Fruit fly (Drosophila melanogaster): ENCODE data around the gene CG17597.
A peak's percentile ranks its signal among the peaks of the same experiment; 100 is the strongest.

Gene CG17597

DNA sequence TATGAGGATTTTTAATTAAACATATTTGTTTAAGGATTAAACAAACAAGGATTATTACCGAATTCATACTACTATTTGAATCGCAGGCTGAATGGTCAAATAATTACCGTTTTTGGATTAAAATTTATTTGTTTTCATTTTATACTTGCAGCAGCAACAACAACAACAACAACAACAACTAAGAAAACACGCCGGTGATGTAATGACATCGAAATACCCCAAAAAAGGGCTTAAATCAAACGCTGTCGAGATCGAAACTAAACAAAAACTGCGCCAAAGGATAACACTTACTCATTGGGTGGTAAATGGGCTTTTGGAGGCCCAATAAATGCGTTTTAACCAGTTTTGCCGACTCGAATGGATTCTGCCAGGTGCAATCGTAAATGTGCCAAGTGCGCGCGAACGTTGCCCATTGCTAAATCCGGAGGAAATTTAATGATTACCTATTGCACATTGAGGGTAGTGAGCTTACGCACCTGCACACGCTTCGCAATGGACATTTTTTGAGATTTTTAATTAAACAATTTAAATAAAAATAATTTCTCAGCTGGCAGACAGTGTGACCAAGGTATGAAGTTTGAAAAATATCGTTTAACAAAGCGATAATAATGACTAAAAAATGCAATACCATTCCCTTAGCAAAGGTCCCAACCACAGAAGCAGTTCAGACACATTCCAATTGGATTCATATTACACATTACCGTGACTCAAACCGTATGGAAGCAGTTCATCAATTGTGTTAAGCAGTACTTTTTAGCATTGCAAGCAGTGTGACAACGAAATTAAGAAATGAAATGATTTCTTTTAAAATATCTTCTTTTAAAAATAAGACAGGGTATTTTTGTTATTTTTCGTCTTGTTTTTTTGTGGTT lies 27.9 kb upstream of the CG17597 start, which contains the start of the genes CG10602 and mRpL13 (continued):
- TF ChIP-seq NFAT (GFP tag; IDR thresholded peaks at IDR 0.05) (no peak), CG5245 (GFP tag; optimal IDR thresholded peaks at IDR 0.05) (no peak), CG12299 (tag; optimal IDR thresholded peaks at IDR 0.05) (no peak), CG10979 (tag; optimal IDR thresholded peaks at IDR 0.05) (no peak), z (GFP tag; IDR thresholded peaks at IDR 0.05) (peak; percentile 15; the same call in 1 of the 3 replicates), CG8924 (tag; optimal IDR thresholded peaks at IDR 0.05) (peak; percentile 67), sima (GFP tag; optimal IDR thresholded peaks at IDR 0.05) (no peak), Optix (GFP tag; IDR thresholded peaks at IDR 0.05) (no peak), sisA (GFP tag; IDR thresholded peaks at IDR 0.05) (no peak), CG14667 (GFP tag; IDR thresholded peaks at IDR 0.05) (no peak), NfI (GFP tag; optimal IDR thresholded peaks at IDR 0.05) (no peak), pho (GFP tag; optimal IDR thresholded peaks at IDR 0.05) (peak; percentile 21), CG17385 (GFP tag; optimal IDR thresholded peaks at IDR 0.05) (no peak), C15 (GFP tag; IDR thresholded peaks at IDR 0.05) (no peak), CG6765 (GFP tag; optimal IDR thresholded peaks at IDR 0.05) (no peak), CG10274 (GFP tag; optimal IDR thresholded peaks at IDR 0.05) (no peak), CG12391 (tag; optimal IDR thresholded peaks at IDR 0.05) (peak; percentile 29), CG3847 (GFP tag; IDR thresholded peaks at IDR 0.05) (peak; percentile 46), CG32532 (GFP tag; IDR thresholded peaks at IDR 0.05) (no peak), CG1603 (tag; optimal IDR thresholded peaks at IDR 0.05) (peak; percentile 81), tio (GFP tag; optimal IDR thresholded peaks at IDR 0.05) (no peak), Lpt (GFP tag; optimal IDR thresholded peaks at IDR 0.05) (no peak), CG4820 (GFP tag; optimal IDR thresholded peaks at IDR 0.05) (no peak), HmgD (GFP tag; optimal IDR thresholded peaks at IDR 0.05) (peak; percentile 91), wdn (GFP tag; IDR thresholded peaks at IDR 0.05) (no peak), tgo (GFP tag; IDR thresholded peaks at IDR 0.05) (no peak), ftz-f1 (GFP tag; optimal IDR thresholded peaks at IDR 0.05) (peak; percentile 2), CG5953 (GFP tag; IDR thresholded peaks at IDR 0.05) (no peak), lmd (GFP tag; IDR thresholded peaks at IDR 0.05) (no peak), CG8089 (GFP tag; optimal IDR thresholded peaks at IDR 0.05) (no peak), nerfin-1 (tag; optimal IDR thresholded peaks at IDR 0.05) (no peak), CG8290 (GFP tag; optimal IDR thresholded peaks at IDR 0.05) (peak; percentile 76), CG8290 (tag; optimal IDR thresholded peaks at IDR 0.05) (peak in 1 of 2 experiments; percentile 93), TFAM (GFP tag; optimal IDR thresholded peaks at IDR 0.05) (no peak), CG10543 (GFP tag; optimal IDR thresholded peaks at IDR 0.05) (no peak), Side (GFP tag; optimal IDR thresholded peaks at IDR 0.05) (no peak), E2f2 (GFP tag; IDR thresholded peaks at IDR 0.05) (peak; percentile 55; the same call in 1 of the 2 replicates), twi (tag; optimal IDR thresholded peaks at IDR 0.05) (no peak), CG14050 (GFP tag; IDR thresholded peaks at IDR 0.05) (no peak), caup (GFP tag; optimal IDR thresholded peaks at IDR 0.05; ENCODE audit: severe bottlenecking) (no peak), BEAF-32 (GFP tag; optimal IDR thresholded peaks at IDR 0.05) (peak; percentile 58), fd64A (GFP tag; optimal IDR thresholded peaks at IDR 0.05) (no peak), CG10431 (GFP tag; optimal IDR thresholded peaks at IDR 0.05) (no peak), gcm2 (GFP tag; optimal IDR thresholded peaks at IDR 0.05) (no peak), CG10147 (GFP tag; optimal IDR thresholded peaks at IDR 0.05) (no peak), CG17328 (GFP tag; IDR thresholded peaks at IDR 0.05) (no peak), BtbVII (GFP tag; optimal IDR thresholded peaks at IDR 0.05) (no peak), CG17361 (GFP tag; IDR thresholded peaks at IDR 0.05) (peak; percentile 52; the same call in 2 of the 3 replicates), CG16815 (GFP tag; optimal IDR thresholded peaks at IDR 0.05) (no peak), dati (GFP tag; IDR thresholded peaks at IDR 0.05) (no peak)

All from whole organism, embryonic.